Comparison of ENCODE assay signal across 1 fruit fly cellular context in the genomic region with DNA sequence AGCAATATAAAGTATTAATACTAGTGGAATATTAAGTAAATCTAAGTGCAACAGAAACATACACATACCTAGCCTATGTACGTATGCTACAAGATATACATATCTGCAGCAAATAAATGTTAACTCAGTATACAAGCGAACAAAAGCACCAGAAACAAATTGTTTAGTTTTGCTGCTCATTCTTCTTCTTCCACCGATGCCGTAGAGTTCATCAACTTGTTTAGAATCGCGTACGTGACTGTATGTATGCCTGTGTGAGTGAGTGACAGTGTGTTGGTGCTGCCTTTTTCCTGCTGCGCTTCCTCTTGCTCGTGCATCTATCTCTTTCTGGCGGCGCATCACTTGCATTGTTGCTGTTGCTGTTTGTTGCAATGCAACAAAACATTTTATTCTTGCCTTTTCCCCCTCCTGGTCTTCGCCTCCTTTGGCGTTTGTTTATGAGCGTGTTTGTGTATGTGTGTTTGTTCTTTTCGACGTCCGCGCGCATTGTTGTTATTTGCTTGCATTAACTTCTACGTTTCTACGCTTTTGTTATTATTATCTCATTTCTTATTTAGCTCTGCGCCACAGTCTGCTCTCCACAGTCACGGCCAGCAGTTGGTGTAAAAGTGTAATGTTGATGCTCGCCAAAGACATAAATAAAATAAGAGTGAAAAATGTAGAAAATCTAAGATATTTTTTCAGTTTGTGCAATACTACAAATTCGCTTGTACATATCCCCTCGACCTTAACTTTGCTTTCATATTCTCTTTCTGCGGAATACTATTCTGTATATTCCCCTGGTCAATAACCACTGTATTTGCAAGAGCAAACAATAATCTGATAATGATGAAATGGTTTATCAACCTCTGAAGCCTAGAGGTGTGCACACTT.
TF ChIP-seq lines count a peak whose summit lies in the region.

No protein-coding gene starts in this region.

TF ChIP-seq in whole organism, embryonic, 481 proteins besides CTCF, POLR2A, EP300 and RAD21 (continued from another document and continues in another):
- TF ChIP-seq wdn (GFP tag; IDR thresholded peaks at IDR 0.05; lab: Robert Waterston, UW) (no peak), Ets65A (GFP tag; lab: Kevin White, UChicago) (peak; percentile 93), pita (GFP tag; optimal IDR thresholded peaks at IDR 0.05; lab: Kevin White, UChicago) (no peak), gem (tag; optimal IDR thresholded peaks at IDR 0.05; lab: Kevin White, UChicago) (peak; percentile 56), B-H2 (GFP tag; optimal IDR thresholded peaks at IDR 0.05; lab: Kevin White, UChicago) (no peak), fd64A (GFP tag; optimal IDR thresholded peaks at IDR 0.05; lab: Kevin White, UChicago) (no peak), CG2129 (GFP tag; IDR thresholded peaks at IDR 0.05; lab: Robert Waterston, UW; ENCODE audit: partially characterized antibody) (no peak), Stat92E (GFP tag; optimal IDR thresholded peaks at IDR 0.05; lab: Kevin White, UChicago) (no peak), CG33557 (GFP tag; optimal IDR thresholded peaks at IDR 0.05; lab: Kevin White, UChicago) (peak; percentile 46), ab (GFP tag; optimal IDR thresholded peaks at IDR 0.05; lab: Kevin White, UChicago) (no peak), CG15514 (GFP tag; optimal IDR thresholded peaks at IDR 0.05; lab: Kevin White, UChicago) (peak; percentile 14), pb (GFP tag; optimal IDR thresholded peaks at IDR 0.05; lab: Kevin White, UChicago) (no peak), Six4 (GFP tag; optimal IDR thresholded peaks at IDR 0.05; lab: Kevin White, UChicago) (peak; percentile 15), zfh2 (GFP tag; optimal IDR thresholded peaks at IDR 0.05; lab: Kevin White, UChicago) (no peak), Hand (GFP tag; optimal IDR thresholded peaks at IDR 0.05; lab: Kevin White, UChicago) (no peak), CG8388 (GFP tag; optimal IDR thresholded peaks at IDR 0.05; lab: Kevin White, UChicago) (no peak), Kr (GFP tag; optimal IDR thresholded peaks at IDR 0.05; lab: Kevin White, UChicago) (no peak), CHES-1-like (GFP tag; optimal IDR thresholded peaks at IDR 0.05; lab: Kevin White, UChicago) (peak; percentile 13), Sry-δ (GFP tag; optimal IDR thresholded peaks at IDR 0.05; lab: Kevin White, UChicago) (no peak), fd102C (GFP tag; optimal IDR thresholded peaks at IDR 0.05; lab: Kevin White, UChicago) (no peak), CG2875 (GFP tag; optimal IDR thresholded peaks at IDR 0.05; lab: Kevin White, UChicago) (peak; percentile 34), CG34376 (GFP tag; optimal IDR thresholded peaks at IDR 0.05; lab: Kevin White, UChicago) (no peak), CG31224 (GFP tag; IDR thresholded peaks at IDR 0.05; lab: Robert Waterston, UW) (no peak), nau (GFP tag; optimal IDR thresholded peaks at IDR 0.05; lab: Kevin White, UChicago) (no peak), CG14014 (GFP tag; IDR thresholded peaks at IDR 0.05; lab: Robert Waterston, UW) (no peak), CG31441 (GFP tag; IDR thresholded peaks at IDR 0.05; lab: Robert Waterston, UW) (peak; percentile 53; the same call in 1 of the 2 replicates), Gsc (GFP tag; IDR thresholded peaks at IDR 0.05; lab: Robert Waterston, UW) (no peak), kni (GFP tag; optimal IDR thresholded peaks at IDR 0.05; lab: Kevin White, UChicago) (no peak), peb (GFP tag; IDR thresholded peaks at IDR 0.05; lab: Robert Waterston, UW) (no peak), CG17829 (tag; optimal IDR thresholded peaks at IDR 0.05; lab: Kevin White, UChicago) (no peak), lmd (GFP tag; IDR thresholded peaks at IDR 0.05; lab: Robert Waterston, UW) (no peak), jigr1 (GFP tag; IDR thresholded peaks at IDR 0.05; lab: Robert Waterston, UW) (no peak), onecut (GFP tag; IDR thresholded peaks at IDR 0.05; lab: Robert Waterston, UW) (no peak), CG11560 (tag; IDR thresholded peaks at IDR 0.05; lab: Robert Waterston, UW) (no peak), Dll (GFP tag; IDR thresholded peaks at IDR 0.05; lab: Robert Waterston, UW; ENCODE audit: partially characterized antibody) (no peak), tap (tag; optimal IDR thresholded peaks at IDR 0.05; lab: Kevin White, UChicago) (peak; percentile 18), CG9797 (GFP tag; optimal IDR thresholded peaks at IDR 0.05; lab: Kevin White, UChicago) (no peak), sqz (GFP tag; optimal IDR thresholded peaks at IDR 0.05; lab: Kevin White, UChicago) (no peak), CG3065 (GFP tag; optimal IDR thresholded peaks at IDR 0.05; lab: Kevin White, UChicago) (no peak), Vsx1 (GFP tag; optimal IDR thresholded peaks at IDR 0.05; lab: Kevin White, UChicago) (peak; percentile 56), lbe (GFP tag; optimal IDR thresholded peaks at IDR 0.05; lab: Kevin White, UChicago) (peak; percentile 6), Dek (tag; optimal IDR thresholded peaks at IDR 0.05; lab: Kevin White, UChicago) (no peak), Lim3 (GFP tag; IDR thresholded peaks at IDR 0.05; lab: Robert Waterston, UW) (no peak), so (GFP tag; IDR thresholded peaks at IDR 0.05; lab: Robert Waterston, UW) (0 out of 3 replicates have a peak, but pooled peaks have one; percentile 53), CG42726 (GFP tag; IDR thresholded peaks at IDR 0.05; lab: Robert Waterston, UW; ENCODE audit: partially characterized antibody) (no peak), CG10321 (GFP tag; IDR thresholded peaks at IDR 0.05; lab: Robert Waterston, UW) (no peak), CG4617 (GFP tag; optimal IDR thresholded peaks at IDR 0.05; lab: Kevin White, UChicago; ENCODE audit: borderline replicate concordance) (peak; percentile 3), CG11247 (GFP tag; IDR thresholded peaks at IDR 0.05; lab: Robert Waterston, UW) (no peak), CG17568 (GFP tag; optimal IDR thresholded peaks at IDR 0.05; lab: Kevin White, UChicago) (no peak), exex (tag; optimal IDR thresholded peaks at IDR 0.05; lab: Kevin White, UChicago) (no peak), zfh1 (GFP tag; IDR thresholded peaks at IDR 0.05; lab: Robert Waterston, UW) (0 out of 3 replicates have a peak, but pooled peaks have one; percentile 37), CG12744 (GFP tag; optimal IDR thresholded peaks at IDR 0.05; lab: Kevin White, UChicago) (no peak), Nf-YA (GFP tag; IDR thresholded peaks at IDR 0.05; lab: Robert Waterston, UW) (no peak), sim (GFP tag; IDR thresholded peaks at IDR 0.05; lab: Robert Waterston, UW) (no peak), CG13424 (tag; optimal IDR thresholded peaks at IDR 0.05; lab: Kevin White, UChicago) (no peak), Abd-B (GFP tag; optimal IDR thresholded peaks at IDR 0.05; lab: Kevin White, UChicago) (no peak), gro (GFP tag; optimal IDR thresholded peaks at IDR 0.05; lab: Kevin White, UChicago) (no peak), CG17802 (tag; optimal IDR thresholded peaks at IDR 0.05; lab: Kevin White, UChicago) (no peak), CG3407 (GFP tag; optimal IDR thresholded peaks at IDR 0.05; lab: Kevin White, UChicago) (peak; percentile 30), odd (GFP tag; optimal IDR thresholded peaks at IDR 0.05; lab: Kevin White, UChicago) (no peak), CG31388 (GFP tag; optimal IDR thresholded peaks at IDR 0.05; lab: Kevin White, UChicago) (no peak), ash1 (GFP tag; optimal IDR thresholded peaks at IDR 0.05; lab: Kevin White, UChicago) (no peak), Ssrp (tag; optimal IDR thresholded peaks at IDR 0.05; lab: Kevin White, UChicago) (peak; percentile 22), eyg (GFP tag; optimal IDR thresholded peaks at IDR 0.05; lab: Kevin White, UChicago) (no peak), CG10979 (tag; optimal IDR thresholded peaks at IDR 0.05; lab: Kevin White, UChicago) (peak; percentile 9), CG8478 (optimal IDR thresholded peaks at IDR 0.05; lab: Kevin White, UChicago) (no peak), CG8290 (GFP tag; optimal IDR thresholded peaks at IDR 0.05; lab: Kevin White, UChicago) (no peak), CG8290 (tag; optimal IDR thresholded peaks at IDR 0.05; lab: Kevin White, UChicago) (peak in 1 of 2 experiments; percentile 27), CG6791 (GFP tag; IDR thresholded peaks at IDR 0.05; lab: Robert Waterston, UW; ENCODE audit: partially characterized antibody) (no peak), Dip2 (GFP tag; IDR thresholded peaks at IDR 0.05; lab: Robert Waterston, UW) (no peak), mam (GFP tag; optimal IDR thresholded peaks at IDR 0.05; lab: Kevin White, UChicago) (peak; percentile 48), dpn (GFP tag; optimal IDR thresholded peaks at IDR 0.05; lab: Kevin White, UChicago) (peak; percentile 3 to 35), CG4360 (GFP tag; IDR thresholded peaks at IDR 0.05; lab: Robert Waterston, UW) (peak; percentile 69), Blimp-1 (GFP tag; optimal IDR thresholded peaks at IDR 0.05; lab: Kevin White, UChicago) (peak; percentile 52), Dad (GFP tag; optimal IDR thresholded peaks at IDR 0.05; lab: Kevin White, UChicago) (no peak), sc (optimal IDR thresholded peaks at IDR 0.05; lab: Kevin White, UChicago) (no peak), sc (GFP tag; optimal IDR thresholded peaks at IDR 0.05; lab: Kevin White, UChicago) (peak; percentile 13), CG10959 (GFP tag; IDR thresholded peaks at IDR 0.05; lab: Robert Waterston, UW) (no peak), cwo (GFP tag; optimal IDR thresholded peaks at IDR 0.05; lab: Kevin White, UChicago) (no peak), CG6254 (GFP tag; optimal IDR thresholded peaks at IDR 0.05; lab: Kevin White, UChicago) (peak; percentile 50), Mad (GFP tag; optimal IDR thresholded peaks at IDR 0.05; lab: Kevin White, UChicago) (no peak), CG1792 (GFP tag; optimal IDR thresholded peaks at IDR 0.05; lab: Kevin White, UChicago) (no peak), tx (GFP tag; optimal IDR thresholded peaks at IDR 0.05; lab: Kevin White, UChicago) (no peak), MBD-R2 (GFP tag; IDR thresholded peaks at IDR 0.05; lab: Robert Waterston, UW) (no peak), az2 (GFP tag; optimal IDR thresholded peaks at IDR 0.05; lab: Kevin White, UChicago) (peak; percentile 32), CG8359 (GFP tag; optimal IDR thresholded peaks at IDR 0.05; lab: Kevin White, UChicago; ENCODE audit: borderline replicate concordance) (peak; percentile 24), CG9876 (GFP tag; optimal IDR thresholded peaks at IDR 0.05; lab: Kevin White, UChicago) (no peak), Nf-YC (tag; optimal IDR thresholded peaks at IDR 0.05; lab: Kevin White, UChicago) (no peak), crc (GFP tag; optimal IDR thresholded peaks at IDR 0.05; lab: Kevin White, UChicago) (no peak), Dip3 (GFP tag; optimal IDR thresholded peaks at IDR 0.05; lab: Kevin White, UChicago) (no peak), CG18476 (GFP tag; optimal IDR thresholded peaks at IDR 0.05; lab: Kevin White, UChicago) (peak; percentile 13), CG43689 (GFP tag; IDR thresholded peaks at IDR 0.05; lab: Robert Waterston, UW) (no peak), luna (GFP tag; optimal IDR thresholded peaks at IDR 0.05; lab: Kevin White, UChicago) (no peak), ems (GFP tag; optimal IDR thresholded peaks at IDR 0.05; lab: Kevin White, UChicago) (no peak), Fer1 (GFP tag; optimal IDR thresholded peaks at IDR 0.05; lab: Kevin White, UChicago) (no peak), Xbp1 (GFP tag; optimal IDR thresholded peaks at IDR 0.05; lab: Kevin White, UChicago) (peak; percentile 51), CG6854 (GFP tag; optimal IDR thresholded peaks at IDR 0.05; lab: Kevin White, UChicago) (no peak), emc (GFP tag; optimal IDR thresholded peaks at IDR 0.05; lab: Kevin White, UChicago) (no peak), HLH3B (GFP tag; IDR thresholded peaks at IDR 0.05; lab: Robert Waterston, UW) (no peak), Spps (tag; optimal IDR thresholded peaks at IDR 0.05; lab: Kevin White, UChicago) (no peak), dmrt99B (tag; optimal IDR thresholded peaks at IDR 0.05; lab: Kevin White, UChicago) (peak; percentile 67), toy (GFP tag; IDR thresholded peaks at IDR 0.05; lab: Robert Waterston, UW) (no peak), B-H1 (GFP tag; IDR thresholded peaks at IDR 0.05; lab: Robert Waterston, UW) (no peak), dm (GFP tag; optimal IDR thresholded peaks at IDR 0.05; lab: Kevin White, UChicago) (no peak), GATAe (GFP tag; conservative IDR thresholded peaks at IDR 0.05; lab: Robert Waterston, UW) (no peak), sisA (GFP tag; IDR thresholded peaks at IDR 0.05; lab: Robert Waterston, UW) (peak; percentile 41; the same call in 1 of the 2 replicates), Usf (GFP tag; optimal IDR thresholded peaks at IDR 0.05; lab: Kevin White, UChicago) (no peak), CG17385 (GFP tag; optimal IDR thresholded peaks at IDR 0.05; lab: Kevin White, UChicago) (peak; percentile 91), dmrt11E (tag; optimal IDR thresholded peaks at IDR 0.05; lab: Kevin White, UChicago) (peak; percentile 19), psq (GFP tag; optimal IDR thresholded peaks at IDR 0.05; lab: Kevin White, UChicago) (no peak), Optix (GFP tag; IDR thresholded peaks at IDR 0.05; lab: Robert Waterston, UW) (no peak), CG2712 (tag; optimal IDR thresholded peaks at IDR 0.05; lab: Kevin White, UChicago) (peak; percentile 62), sens-2 (GFP tag; IDR thresholded peaks at IDR 0.05; lab: Robert Waterston, UW) (no peak; the same call in 1 of the 2 replicates), h (optimal IDR thresholded peaks at IDR 0.05; lab: Kevin White, UChicago) (no peak), CG6683 (GFP tag; optimal IDR thresholded peaks at IDR 0.05; lab: Kevin White, UChicago) (no peak), CG10209 (GFP tag; optimal IDR thresholded peaks at IDR 0.05; lab: Kevin White, UChicago) (peak; percentile 25), CG33213 (GFP tag; optimal IDR thresholded peaks at IDR 0.05; lab: Kevin White, UChicago) (no peak), lilli (GFP tag; optimal IDR thresholded peaks at IDR 0.05; lab: Kevin White, UChicago) (peak; percentile 53), klu (GFP tag; IDR thresholded peaks at IDR 0.05; lab: Robert Waterston, UW) (0 out of 2 replicates have a peak, but pooled peaks have one; percentile 12), CG11695 (GFP tag; IDR thresholded peaks at IDR 0.05; lab: Robert Waterston, UW) (0 out of 3 replicates have a peak, but pooled peaks have one; percentile 9), bsh (GFP tag; optimal IDR thresholded peaks at IDR 0.05; lab: Kevin White, UChicago) (peak in 1 of 2 experiments; percentile 48), Tbp (GFP tag; optimal IDR thresholded peaks at IDR 0.05; lab: Kevin White, UChicago) (no peak), Scr (GFP tag; IDR thresholded peaks at IDR 0.05; lab: Robert Waterston, UW; ENCODE audit: partially characterized antibody) (no peak), amos (GFP tag; IDR thresholded peaks at IDR 0.05; lab: Robert Waterston, UW; ENCODE audit: partially characterized antibody) (no peak)
